Fruit fly (Drosophila melanogaster) ovary, adult (tissue): ENCODE measurements around the gene COX6CL.

ENCODE experiments used
- CG17801 ChIP-seq: fragments of 200-800 bp; optimal IDR thresholded peaks from 2 replicates; lab custom pipeline; 2019; ENCODE audit warnings: missing biosample characterization, mild to moderate bottlenecking, missing genetic modification characterization, moderate library complexity; ENCODE audit not compliant: partially characterized antibody

The COX6CL gene

dm6 chr2L:5790799-5791526 is 27.3 kb downstream of the COX6CL start:
- no peak for TF ChIP-seq CG17801

DNA sequence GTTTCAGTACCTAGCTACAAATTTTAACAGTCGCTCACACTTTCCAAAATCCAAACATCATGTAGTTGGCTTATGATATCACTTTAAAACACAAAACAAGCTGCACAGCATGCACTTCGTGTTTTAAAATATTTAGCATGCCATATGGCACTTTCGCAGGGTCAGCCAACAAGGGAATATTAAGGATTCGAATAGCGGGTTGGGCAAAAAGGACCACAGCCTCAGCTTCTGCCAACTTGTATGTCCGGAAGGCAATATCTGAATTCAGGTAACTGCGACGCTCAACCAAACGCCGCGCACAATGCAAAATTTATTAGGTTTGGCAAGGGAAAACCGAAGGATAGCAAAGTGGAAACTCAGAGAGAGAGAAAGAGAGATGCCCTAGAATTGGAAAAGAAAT is 29.0 kb downstream of the COX6CL start:
- TF ChIP-seq CG17801, result no peak

DNA sequence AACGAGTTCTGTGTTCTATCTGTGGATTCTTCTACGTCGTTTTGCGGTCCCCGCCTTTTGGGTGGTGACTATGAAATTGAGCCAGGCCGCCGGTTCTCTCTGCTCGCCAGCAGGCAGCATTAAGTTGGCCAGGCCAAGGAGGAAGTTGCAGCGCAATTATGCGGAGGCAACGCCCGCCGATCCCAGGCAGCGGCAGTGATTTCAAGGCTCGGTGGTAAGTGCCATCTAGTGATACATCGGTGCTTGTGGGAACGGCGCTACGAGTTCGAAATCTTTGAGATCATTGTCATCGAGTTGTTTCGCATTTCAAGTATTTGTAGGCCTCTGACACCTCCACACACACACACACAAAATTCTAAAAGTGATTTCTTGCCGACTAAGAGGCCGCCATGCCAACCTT is 34.5 kb downstream of the COX6CL start, which contains the start of gene CG31913:
Gene CG31913 (plus strand): TSS at position 301 of the 400 bp plus-strand sequence.
- TF ChIP-seq CG17801, result no peak

- no peak for TF ChIP-seq CG17801
These were observed 35.4 kb downstream of the COX6CL start for dm6 chr2L:5782866-5783265.

dm6 chr2L:5781181-5781580 is 37.1 kb downstream of the COX6CL start:
- TF ChIP-seq CG17801, result no peak

DNA sequence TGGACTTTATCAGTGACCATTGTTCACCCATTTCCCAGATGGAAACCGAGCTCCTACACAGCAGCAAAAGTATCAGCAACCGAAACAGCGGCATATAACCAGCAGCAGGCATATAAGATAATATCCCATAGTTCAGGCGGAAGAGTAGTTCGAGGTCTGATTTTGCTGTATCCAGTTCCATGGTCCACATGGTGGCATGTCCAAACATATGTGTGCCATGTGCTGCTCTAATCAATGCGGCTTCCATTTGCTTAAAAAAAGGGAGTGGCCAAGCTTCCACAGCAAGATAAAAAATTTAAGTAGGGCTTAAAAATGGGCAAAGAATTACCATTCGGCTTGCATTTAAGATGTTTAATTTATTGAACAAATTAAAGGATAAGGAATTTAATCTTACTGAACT is 37.5 kb downstream of the COX6CL start:
- TF ChIP-seq CG17801, result no peak

dm6 chr2L:5778157-5778556 is 40.1 kb downstream of the COX6CL start:
- no peak for TF ChIP-seq CG17801

DNA sequence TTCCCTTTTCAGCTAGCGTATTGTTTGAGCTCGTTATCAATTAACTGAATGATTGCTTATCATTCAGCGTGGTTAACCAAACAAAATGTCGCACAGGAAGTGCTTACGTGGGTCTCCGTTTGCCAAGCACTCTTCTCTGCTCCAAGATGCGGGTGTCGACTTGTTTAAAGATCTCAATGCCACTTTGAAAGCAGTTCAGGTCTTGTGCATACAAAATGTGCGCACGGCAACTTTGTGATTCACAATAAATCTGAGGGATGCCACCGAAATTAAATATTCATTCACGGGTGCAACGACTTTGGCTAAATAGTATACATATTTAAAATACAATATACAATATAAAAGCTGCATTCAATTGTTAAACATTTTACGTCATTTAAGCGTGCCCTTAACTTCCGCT is 46.0 kb downstream of the COX6CL start:
- TF ChIP-seq CG17801, result no peak

- no peak for TF ChIP-seq CG17801
These were observed 47.1 kb downstream of the COX6CL start for dm6 chr2L:5771179-5771578.
